Worm (Caenorhabditis elegans) whole organism, young adult: ENCODE data around the gene ras-1.

Experiments used
- B0336.3 ChIP-seq: fragments of 200-800 bp; sonication (Bioruptor generic); IDR thresholded peaks from 2 replicates; pipeline ENCODE4 v1.3.6; 2022; ENCODE audit warnings: missing genetic modification characterization, missing compliant biosample characterization
- F37B4.10 ChIP-seq: fragments of 200-800 bp; sonication (Bioruptor generic); IDR thresholded peaks from 2 replicates; pipeline ENCODE4 v1.3.6; 2022; ENCODE audit warnings: missing genetic modification characterization, missing compliant biosample characterization
- ama-1 ChIP-seq, 3 experiments: fragments of 150-350 bp in 1 of 3; sonication (generic microtip) in 2 of 3; optimal IDR thresholded peaks; 2 replicates each; lab custom pipeline; 2014 to 2018; ENCODE audit warnings: missing biosample characterization in 2 of 3, missing genetic modification characterization in 2 of 3, missing genetic modification reagents in 2 of 3
- lin-40 ChIP-seq: sonication (generic microtip); optimal IDR thresholded peaks from 2 replicates; lab custom pipeline; 2016; ENCODE audit warnings: missing genetic modification characterization, mild to moderate bottlenecking, missing compliant biosample characterization, missing genotype, missing genetic modification reagents
- unc-62 ChIP-seq: fragments of 150-350 bp; optimal IDR thresholded peaks from 2 replicates; lab custom pipeline; 2014; ENCODE audit warnings: missing biosample characterization, missing genetic modification reagents, missing genetic modification characterization

DNA sequence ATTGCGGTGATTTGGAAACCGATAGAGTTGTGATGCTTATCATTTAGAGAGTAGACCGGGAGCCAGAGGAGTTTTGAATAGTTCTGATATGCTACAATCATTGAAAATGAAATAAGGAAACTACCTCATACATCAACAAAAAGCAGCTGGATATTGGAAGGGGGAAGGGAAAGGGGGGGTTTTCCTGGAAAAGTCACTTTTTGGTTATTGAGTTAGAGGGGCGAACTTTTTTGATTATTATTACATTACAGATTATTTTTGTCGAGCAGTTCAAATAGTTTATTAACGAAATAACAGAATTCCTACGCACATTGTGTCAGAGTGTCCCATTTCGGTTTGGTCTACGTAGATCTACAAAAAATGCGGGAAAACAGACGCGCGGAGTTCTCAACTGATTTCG, 34.7 kb upstream of the ras-1 start, which contains the start of gene sre-42:
- no peak for TF ChIP-seq B0336.3 (GFP tag; lab: Robert Waterston, UW)
- no peak for TF ChIP-seq ama-1 (optimal IDR thresholded peaks at IDR 0.05; lab: Kevin White, UChicago)
- no peak for TF ChIP-seq ama-1 (GFP tag; optimal IDR thresholded peaks at IDR 0.05; lab: Kevin White, UChicago)
- TF ChIP-seq unc-62 (GFP tag; lab: Kevin White, UChicago): no peak
- TF ChIP-seq F37B4.10 (GFP tag; lab: Robert Waterston, UW): no peak
- no peak for TF ChIP-seq lin-40
